Fruit fly (Drosophila melanogaster): ENCODE measurements around the gene FarO.
A peak's percentile ranks its signal among the peaks of the same experiment; 100 is the strongest.

The FarO gene

DNA sequence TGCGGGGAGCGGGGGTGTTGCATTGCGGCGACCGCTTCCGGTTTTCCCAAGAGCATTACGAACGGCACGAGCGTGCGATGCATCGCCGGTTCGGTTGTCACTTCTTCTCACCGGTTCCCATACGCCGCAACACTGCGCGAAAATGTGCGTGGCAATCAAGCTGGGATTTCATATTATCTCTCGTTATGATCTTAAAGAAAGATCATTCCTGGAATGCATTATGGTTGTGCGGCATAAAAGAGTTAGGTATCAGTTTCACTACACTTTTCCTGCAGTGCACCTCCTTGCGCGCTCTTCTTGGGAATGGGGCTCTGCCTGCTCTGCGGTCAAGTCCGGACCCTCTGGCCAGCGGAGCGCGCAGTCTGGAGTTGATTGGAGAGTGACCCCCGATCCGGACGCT lies 37.5 kb downstream of the FarO start (continued):
- TF ChIP-seq chif (GFP tag; optimal IDR thresholded peaks at IDR 0.05) (peak in 1 of 2 experiments; percentile 51), CG10366 (GFP tag; IDR thresholded peaks at IDR 0.05) (peak; percentile 73), CG32772 (GFP tag; IDR thresholded peaks at IDR 0.05) (peak; percentile 59; the same call in 1 of the 2 replicates), Jarid2 (GFP tag; optimal IDR thresholded peaks at IDR 0.05) (no peak), CoRest (tag; optimal IDR thresholded peaks at IDR 0.05) (peak; percentile 3), CG4820 (GFP tag; optimal IDR thresholded peaks at IDR 0.05) (peak; percentile 44), GATAe (GFP tag; conservative IDR thresholded peaks at IDR 0.05) (no peak), ap (GFP tag; IDR thresholded peaks at IDR 0.05) (peak; percentile 38; the same call in 1 of the 2 replicates), bab2 (GFP tag; optimal IDR thresholded peaks at IDR 0.05) (peak; percentile 40), CG5953 (GFP tag; IDR thresholded peaks at IDR 0.05) (peak; percentile 78), CG12942 (GFP tag; optimal IDR thresholded peaks at IDR 0.05) (peak; percentile 9), ems (GFP tag; optimal IDR thresholded peaks at IDR 0.05) (no peak), CG34422 (GFP tag; IDR thresholded peaks at IDR 0.05) (0 out of 3 replicates have a peak, but pooled peaks have one; percentile 15), Lpt (GFP tag; optimal IDR thresholded peaks at IDR 0.05) (no peak), vvl (GFP tag; IDR thresholded peaks at IDR 0.05) (peak; percentile 74), lmd (GFP tag; IDR thresholded peaks at IDR 0.05) (peak; percentile 58; the same call in 1 of the 2 replicates), NC2β (GFP tag; optimal IDR thresholded peaks at IDR 0.05) (peak; percentile 35), bigmax (GFP tag; optimal IDR thresholded peaks at IDR 0.05) (no peak), NfI (GFP tag; optimal IDR thresholded peaks at IDR 0.05) (peak; percentile 28), CG6689 (GFP tag; IDR thresholded peaks at IDR 0.05) (peak; percentile 45; the same call in 1 of the 2 replicates), ttk (GFP tag; IDR thresholded peaks at IDR 0.05) (peak; percentile 35; the same call in 1 of the 2 replicates), br (optimal IDR thresholded peaks at IDR 0.05) (no peak), dimm (GFP tag; IDR thresholded peaks at IDR 0.05) (peak; percentile 43; the same call in 1 of the 2 replicates), H2.0 (GFP tag; IDR thresholded peaks at IDR 0.05) (peak; percentile 49), CG3407 (GFP tag; optimal IDR thresholded peaks at IDR 0.05) (peak; percentile 13), HHEX (GFP tag; optimal IDR thresholded peaks at IDR 0.05) (no peak), Blimp-1 (GFP tag; optimal IDR thresholded peaks at IDR 0.05) (peak; percentile 59), seq (GFP tag; IDR thresholded peaks at IDR 0.05) (0 out of 2 replicates have a peak, but pooled peaks have one; percentile 10), phol (tag; optimal IDR thresholded peaks at IDR 0.05) (peak; percentile 51), az2 (GFP tag; optimal IDR thresholded peaks at IDR 0.05) (peak; percentile 49), row (GFP tag; IDR thresholded peaks at IDR 0.05) (peak; percentile 63), CG10147 (GFP tag; optimal IDR thresholded peaks at IDR 0.05) (no peak), lab (GFP tag; optimal IDR thresholded peaks at IDR 0.05) (peak; percentile 28), CG9797 (GFP tag; optimal IDR thresholded peaks at IDR 0.05) (no peak), CG1233 (GFP tag; optimal IDR thresholded peaks at IDR 0.05) (no peak), Hey (tag; optimal IDR thresholded peaks at IDR 0.05) (no peak), Gug (GFP tag; IDR thresholded peaks at IDR 0.05) (peak; percentile 59; the same call in 3 of the 4 replicates), org-1 (GFP tag; optimal IDR thresholded peaks at IDR 0.05) (peak; percentile 27), yki (optimal IDR thresholded peaks at IDR 0.05) (no peak), prd (optimal IDR thresholded peaks at IDR 0.05) (no peak), prd (GFP tag; IDR thresholded peaks at IDR 0.05) (peak; percentile 78; the same call in 2 of the 3 replicates), CG12659 (GFP tag; optimal IDR thresholded peaks at IDR 0.05) (peak; percentile 14), CG4707 (GFP tag; optimal IDR thresholded peaks at IDR 0.05) (no peak), Oli (tag; optimal IDR thresholded peaks at IDR 0.05) (peak; percentile 46), CG7556 (GFP tag; optimal IDR thresholded peaks at IDR 0.05) (peak; percentile 29), CG14710 (tag; optimal IDR thresholded peaks at IDR 0.05) (peak; percentile 17), B-H2 (GFP tag; optimal IDR thresholded peaks at IDR 0.05) (no peak), pan (optimal IDR thresholded peaks at IDR 0.05) (no peak), pan (GFP tag; optimal IDR thresholded peaks at IDR 0.05 in 1 of 2, IDR thresholded peaks at IDR 0.05 in 1 of 2) (peak in 1 of 2 experiments; percentile 47), unpg (GFP tag; optimal IDR thresholded peaks at IDR 0.05) (peak; percentile 40), dpn (GFP tag; optimal IDR thresholded peaks at IDR 0.05) (peak in 1 of 2 experiments; percentile 10), wor (GFP tag; IDR thresholded peaks at IDR 0.05) (peak; percentile 74)
